Worm (Caenorhabditis elegans) whole organism, L4 larva: ENCODE measurements around the gene ZK673.5.
A peak's percentile ranks its signal among the peaks of the same experiment; 100 is the strongest.

Experiments used
- F37D6.2 ChIP-seq: sonication (generic microtip); optimal IDR thresholded peaks from 2 replicates; lab custom pipeline; 2016; ENCODE audit warnings: mild to moderate bottlenecking, missing genetic modification characterization, missing compliant biosample characterization
- F49E8.2 ChIP-seq: sonication (generic microtip); optimal IDR thresholded peaks from 2 replicates; lab custom pipeline; 2016; ENCODE audit warnings: missing compliant biosample characterization, mild to moderate bottlenecking, missing genetic modification characterization, borderline replicate concordance
- T26A8.4 ChIP-seq: fragments of 200-800 bp; sonication (Bioruptor generic); IDR thresholded peaks from 2 replicates; pipeline ENCODE4 v1.3.6; 2022; ENCODE audit warnings: missing genetic modification characterization, missing compliant biosample characterization
- Y75B8A.6 ChIP-seq: fragments of 200-800 bp; sonication (Bioruptor generic); IDR thresholded peaks from 2 replicates; pipeline ENCODE4 v1.3.6; 2022; ENCODE audit warnings: missing genetic modification reagents, missing genetic modification characterization, missing compliant biosample characterization
- arid-1 ChIP-seq: fragments of 200-800 bp; sonication (Bioruptor generic); conservative IDR thresholded peaks from 2 replicates; pipeline ENCODE4 v1.3.6; 2022; ENCODE audit warnings: missing genetic modification reagents, missing genetic modification characterization, missing compliant biosample characterization
- ceh-28 ChIP-seq: fragments of 150-350 bp; optimal IDR thresholded peaks from 2 replicates; lab custom pipeline; 2014; ENCODE audit warnings: missing biosample characterization, missing genetic modification reagents, missing genetic modification characterization
- ceh-32 ChIP-seq: sonication (generic microtip); optimal IDR thresholded peaks from 2 replicates; lab custom pipeline; 2016; ENCODE audit warnings: mild to moderate bottlenecking, missing genetic modification characterization, missing compliant biosample characterization; ENCODE audit not compliant: poor library complexity
- ceh-82 ChIP-seq: sonication (generic microtip); optimal IDR thresholded peaks from 2 replicates; lab custom pipeline; 2017; ENCODE audit warnings: missing biosample characterization, missing genetic modification characterization
- ctbp-1 ChIP-seq: fragments of 200-800 bp; sonication (Bioruptor generic); IDR thresholded peaks from 2 replicates; pipeline ENCODE4 v1.3.6; 2022; ENCODE audit warnings: missing genetic modification reagents, missing genetic modification characterization, missing compliant biosample characterization
- daf-16 ChIP-seq, 3 experiments: sonication (generic microtip); optimal IDR thresholded peaks; 2 replicates each; lab custom pipeline; 2016 to 2017; ENCODE audit warnings: missing genetic modification characterization in 3 of 3, missing genetic modification reagents in 3 of 3, mild to moderate bottlenecking in 2 of 3, missing compliant biosample characterization in 2 of 3, missing biosample characterization in 1 of 3, moderate library complexity in 1 of 3
- daf-19 ChIP-seq: fragments of 200-800 bp; sonication (Bioruptor generic); conservative IDR thresholded peaks from 2 replicates; pipeline ENCODE4 v1.3.6; 2022; ENCODE audit warnings: missing genetic modification characterization, missing compliant biosample characterization
- dmd-6 ChIP-seq: fragments of 200-800 bp; sonication (Bioruptor generic); IDR thresholded peaks from 2 replicates; pipeline ENCODE4 v1.3.6; 2022; ENCODE audit warnings: missing genetic modification reagents, missing genetic modification characterization, missing compliant biosample characterization
- dmd-8 ChIP-seq: fragments of 200-800 bp; sonication (Bioruptor generic); IDR thresholded peaks from 2 replicates; pipeline ENCODE4 v1.3.6; 2022; ENCODE audit warnings: missing genetic modification characterization, missing compliant biosample characterization
- dmd-9 ChIP-seq: fragments of 200-800 bp; sonication (Bioruptor generic); IDR thresholded peaks from 2 replicates; pipeline ENCODE4 v1.3.6; 2022; ENCODE audit warnings: missing genetic modification reagents, missing genetic modification characterization, missing compliant biosample characterization
- duxl-1 ChIP-seq: sonication (generic microtip); optimal IDR thresholded peaks from 2 replicates; lab custom pipeline; 2016; ENCODE audit warnings: mild to moderate bottlenecking, missing genetic modification characterization, moderate library complexity, missing compliant biosample characterization; ENCODE audit not compliant: poor library complexity
- dve-1 ChIP-seq: sonication (generic microtip); optimal IDR thresholded peaks from 2 replicates; lab custom pipeline; 2017; ENCODE audit warnings: antibody characterized with exemption, mild to moderate bottlenecking, missing genetic modification characterization, missing compliant biosample characterization; ENCODE audit not compliant: insufficient read depth
- egl-27 ChIP-seq: sonication (generic microtip); optimal IDR thresholded peaks from 3 replicates; lab custom pipeline; 2017; ENCODE audit warnings: missing biosample characterization, missing genetic modification reagents, missing genetic modification characterization
- egl-43 ChIP-seq: fragments of 200-800 bp; sonication (Bioruptor generic); IDR thresholded peaks from 2 replicates; pipeline ENCODE4 v1.3.6; 2022; ENCODE audit warnings: missing genetic modification reagents, missing genetic modification characterization, missing compliant biosample characterization
- gei-8 ChIP-seq: fragments of 200-800 bp; sonication (Bioruptor generic); optimal IDR thresholded peaks from 2 replicates; lab custom pipeline; 2018; ENCODE audit warnings: mild to moderate bottlenecking, missing genetic modification characterization, missing compliant biosample characterization
- hlh-11 ChIP-seq: fragments of 200-800 bp; sonication (Bioruptor generic); optimal IDR thresholded peaks from 2 replicates; lab custom pipeline; 2018; ENCODE audit warnings: mild to moderate bottlenecking, missing genetic modification characterization, missing compliant biosample characterization
- hmg-1.1 ChIP-seq: fragments of 200-800 bp; sonication (Bioruptor generic); IDR thresholded peaks from 2 replicates; pipeline ENCODE4 v1.3.6; 2022; ENCODE audit warnings: missing genetic modification reagents, missing genetic modification characterization, missing compliant biosample characterization
- lin-13 ChIP-seq: fragments of 150-350 bp; optimal IDR thresholded peaks from 2 replicates; lab custom pipeline; 2014; ENCODE audit warnings: missing biosample characterization, missing genetic modification reagents, missing genetic modification characterization
- lin-15B ChIP-seq: fragments of 150-350 bp; sonication (generic microtip); optimal IDR thresholded peaks from 3 replicates; lab custom pipeline; 2014; ENCODE audit warnings: missing biosample characterization, missing genetic modification characterization
- lin-29 ChIP-seq: fragments of 200-800 bp; sonication (Bioruptor generic); IDR thresholded peaks from 2 replicates; pipeline ENCODE4 v1.3.6; 2022; ENCODE audit warnings: missing genetic modification reagents, missing genetic modification characterization, missing compliant biosample characterization
- lir-3 ChIP-seq: sonication (generic microtip); optimal IDR thresholded peaks from 2 replicates; lab custom pipeline; 2016; ENCODE audit warnings: mild to moderate bottlenecking, missing genetic modification characterization, missing compliant biosample characterization
- madf-5 ChIP-seq, 2 experiments: fragments of 200-800 bp; sonication (Bioruptor generic); IDR thresholded peaks; 2 replicates each; pipeline ENCODE4 v1.3.6; 2022; ENCODE audit warnings: missing compliant biosample characterization in 2 of 2, missing genetic modification characterization in 2 of 2
- mdt-29 ChIP-seq: fragments of 200-800 bp; sonication (Bioruptor generic); IDR thresholded peaks from 2 replicates; pipeline ENCODE4 v1.3.6; 2022; ENCODE audit warnings: missing genetic modification reagents, missing genetic modification characterization, missing compliant biosample characterization
- mep-1 ChIP-seq: fragments of 150-350 bp; sonication (generic microtip); optimal IDR thresholded peaks from 3 replicates; lab custom pipeline; 2014; ENCODE audit warnings: missing biosample characterization, missing genetic modification characterization
- nhr-10 ChIP-seq: fragments of 150-350 bp; optimal IDR thresholded peaks from 2 replicates; lab custom pipeline; 2014; ENCODE audit warnings: missing biosample characterization, missing genetic modification characterization
- nhr-237 ChIP-seq: sonication (generic microtip); optimal IDR thresholded peaks from 2 replicates; lab custom pipeline; 2017; ENCODE audit warnings: missing biosample characterization, missing genetic modification characterization
- nhr-28 ChIP-seq: fragments of 150-350 bp; optimal IDR thresholded peaks from 2 replicates; lab custom pipeline; 2014; ENCODE audit warnings: missing biosample characterization, missing genetic modification characterization
- nhr-48 ChIP-seq: sonication (generic microtip); optimal IDR thresholded peaks from 2 replicates; lab custom pipeline; 2016; ENCODE audit warnings: mild to moderate bottlenecking, missing genetic modification characterization, missing compliant biosample characterization
- pha-4 ChIP-seq, 2 experiments: fragments of 150-350 bp in 1 of 2; fragments of 200-800 bp in 1 of 2; sonication (Bioruptor generic) in 1 of 2; IDR thresholded peaks in 1 of 2; optimal IDR thresholded peaks in 1 of 2; 2 replicates each; pipeline versions ENCODE4 v1.3.6 to Lab custom; 2014 to 2022; ENCODE audit warnings: missing genetic modification characterization in 2 of 2, missing genetic modification reagents in 2 of 2, missing biosample characterization in 1 of 2, missing compliant biosample characterization in 1 of 2
- rbr-2 ChIP-seq: sonication (generic microtip); optimal IDR thresholded peaks from 2 replicates; lab custom pipeline; 2016; ENCODE audit warnings: missing genotype, missing genetic modification characterization, missing compliant biosample characterization
- sdz-12 ChIP-seq: fragments of 200-800 bp; sonication (Bioruptor generic); optimal IDR thresholded peaks from 2 replicates; lab custom pipeline; 2018; ENCODE audit warnings: mild to moderate bottlenecking, missing genetic modification characterization, missing compliant biosample characterization
- set-16 ChIP-seq: fragments of 200-800 bp; sonication (Bioruptor generic); IDR thresholded peaks from 2 replicates; pipeline ENCODE4 v1.3.6; 2022; ENCODE audit warnings: missing genetic modification reagents, missing genetic modification characterization, missing compliant biosample characterization
- unc-62 ChIP-seq, 3 experiments: fragments of 150-350 bp in 1 of 3; sonication (generic microtip); optimal IDR thresholded peaks in 2 of 3; peaks in 1 of 3; 1 replicate in 1 of 3; 2 replicates in 2 of 3; lab custom pipeline; 2014 to 2017; ENCODE audit warnings: missing biosample characterization in 3 of 3, missing genetic modification characterization in 3 of 3, missing genetic modification reagents in 3 of 3, missing genotype in 1 of 3
- vab-7 ChIP-seq: fragments of 200-800 bp; sonication (Bioruptor generic); IDR thresholded peaks from 2 replicates; pipeline ENCODE4 v1.3.6; 2022; ENCODE audit warnings: missing genetic modification reagents, missing genetic modification characterization, missing compliant biosample characterization
- zfp-2 ChIP-seq: sonication (generic microtip); optimal IDR thresholded peaks from 2 replicates; lab custom pipeline; 2016; ENCODE audit warnings: mild to moderate bottlenecking, missing genetic modification characterization, missing compliant biosample characterization
- zip-11 ChIP-seq: fragments of 200-800 bp; sonication (Bioruptor generic); IDR thresholded peaks from 2 replicates; pipeline ENCODE4 v1.3.6; 2022; ENCODE audit warnings: missing genetic modification characterization, missing compliant biosample characterization
- ztf-11 ChIP-seq: fragments of 150-350 bp; optimal IDR thresholded peaks from 2 replicates; lab custom pipeline; 2014; ENCODE audit warnings: missing biosample characterization, missing genetic modification characterization
- ztf-7 ChIP-seq: fragments of 150-350 bp; optimal IDR thresholded peaks from 2 replicates; lab custom pipeline; 2014; ENCODE audit warnings: missing biosample characterization, missing genetic modification characterization

Gene ZK673.5

DNA sequence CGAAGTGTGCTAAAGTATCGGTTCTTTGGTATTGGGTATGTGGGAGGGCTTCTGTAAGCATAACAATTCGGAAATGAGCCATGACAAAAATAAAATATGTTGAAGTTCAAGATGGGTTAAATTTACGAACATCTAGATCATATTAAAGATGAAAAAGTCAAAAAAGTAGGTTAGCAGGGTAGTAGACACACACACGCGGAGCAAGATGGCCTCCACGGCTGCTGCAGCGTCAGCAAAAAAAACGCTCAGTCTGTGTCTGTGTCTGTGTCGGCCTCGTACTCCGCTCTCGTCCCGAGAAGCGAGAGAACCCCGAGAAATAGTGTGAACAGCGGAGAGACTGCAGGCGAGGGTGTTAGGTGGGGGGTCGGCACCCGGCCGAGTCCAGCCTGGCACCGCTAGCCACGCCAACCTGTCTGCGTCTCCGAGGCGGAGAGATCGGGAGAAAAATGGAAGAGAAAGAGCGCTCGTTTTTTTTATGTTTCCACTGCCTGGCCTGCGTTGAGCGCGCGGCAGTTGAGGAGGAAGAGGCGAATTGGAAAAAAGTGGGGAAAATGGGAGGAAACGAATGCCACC is 41.3 kb downstream of the ZK673.5 start, which contains the start of gene myrf-1 (continued):
- TF ChIP-seq zip-11 (GFP tag; lab: Robert Waterston, UW) (no peak), F49E8.2 (tag; lab: Kevin White, UChicago) (no peak), arid-1 (GFP tag; lab: Robert Waterston, UW) (peak; percentile 79), gei-8 (GFP tag; lab: Kevin White, UChicago) (peak; percentile 48), nhr-10 (tag; lab: Kevin White, UChicago) (no peak), set-16 (peak; percentile 100), lin-29 (GFP tag; lab: Robert Waterston, UW) (peak; percentile 76; the same call in 1 of the 2 replicates), ceh-82 (tag; lab: Kevin White, UChicago) (no peak), zfp-2 (tag; lab: Kevin White, UChicago) (peak; percentile 10), dve-1 (peak; percentile 86), ztf-7 (tag; lab: Kevin White, UChicago) (peak; percentile 36), duxl-1 (tag; lab: Kevin White, UChicago) (no peak), hmg-1.1 (GFP tag; lab: Robert Waterston, UW) (peak; percentile 94), mdt-29 (GFP tag; lab: Robert Waterston, UW) (no peak), dmd-8 (GFP tag; lab: Robert Waterston, UW) (0 out of 2 replicates have a peak, but pooled peaks have one; percentile 44), rbr-2 (tag; lab: Kevin White, UChicago) (peak; percentile 92), ceh-32 (peak; percentile 27), dmd-6 (GFP tag; lab: Robert Waterston, UW) (peak; percentile 84), sdz-12 (no peak), T26A8.4 (GFP tag; lab: Robert Waterston, UW) (peak; percentile 90), madf-5 (GFP tag; IDR thresholded peaks at IDR 0.05; lab: Robert Waterston, UW) (0 out of 4 replicates have a peak, but pooled peaks of 1 of the 2 experiments have one; percentile 73), F37D6.2 (tag; lab: Kevin White, UChicago) (peak; percentile 70), daf-16 (GFP tag; optimal IDR thresholded peaks at IDR 0.05; lab: Kevin White, UChicago) (peak; percentile 39), daf-16 (tag; optimal IDR thresholded peaks at IDR 0.05; lab: Kevin White, UChicago) (peak; percentile 50), ztf-11 (tag; lab: Kevin White, UChicago) (no peak), hlh-11 (peak; percentile 98), nhr-48 (tag; lab: Kevin White, UChicago) (peak; percentile 78), vab-7 (GFP tag; lab: Robert Waterston, UW) (peak; percentile 64; the same call in 1 of the 2 replicates), egl-43 (GFP tag; lab: Robert Waterston, UW) (peak; percentile 91), nhr-28 (tag; lab: Kevin White, UChicago) (peak; percentile 83), daf-19 (GFP tag; lab: Robert Waterston, UW) (no peak), lin-15B (tag; lab: Kevin White, UChicago) (no peak), lin-13 (peak; percentile 47), nhr-237 (tag; lab: Kevin White, UChicago) (no peak), Y75B8A.6 (no peak), ceh-28 (no peak), mep-1 (tag; lab: Kevin White, UChicago) (peak; percentile 91)
- TF ChIP-seq, all 104 proteins: peak for 59

DNA sequence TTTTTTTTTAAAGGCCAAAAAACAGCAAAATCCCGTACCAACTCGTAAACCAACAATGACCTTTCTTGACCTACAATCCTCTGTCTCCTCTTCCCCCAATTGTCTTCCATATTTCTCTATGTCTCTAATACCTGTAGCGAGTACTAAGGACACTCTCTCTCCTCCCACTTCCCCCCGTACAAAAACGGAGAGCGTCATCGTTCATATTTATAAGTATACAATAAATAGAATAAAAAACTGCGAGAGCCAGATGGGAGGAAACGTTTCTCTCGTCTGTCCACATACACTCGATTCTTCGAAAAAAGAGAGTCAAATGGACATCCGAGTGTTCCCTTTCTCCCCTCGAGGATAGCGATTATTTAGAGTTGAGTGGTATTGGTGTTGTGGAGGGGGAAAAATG is 43.4 kb downstream of the ZK673.5 start:
- no peak for TF ChIP-seq pha-4 (GFP tag; IDR thresholded peaks at IDR 0.05; lab: Robert Waterston, UW)
- peak; percentile 88 for TF ChIP-seq pha-4 (tag; optimal IDR thresholded peaks at IDR 0.05; lab: Kevin White, UChicago)
- no peak for TF ChIP-seq lir-3 (tag; lab: Kevin White, UChicago)
- TF ChIP-seq mdt-29 (GFP tag; lab: Robert Waterston, UW), result no peak
- TF ChIP-seq daf-16 (GFP tag; optimal IDR thresholded peaks at IDR 0.05; lab: Kevin White, UChicago), result no peak
- peak; percentile 6 for TF ChIP-seq daf-16 (tag; optimal IDR thresholded peaks at IDR 0.05; lab: Kevin White, UChicago)
- peak; percentile 25 for TF ChIP-seq hlh-11
- peak; percentile 50 for TF ChIP-seq dve-1
- no peak for TF ChIP-seq egl-27 (tag; lab: Kevin White, UChicago)
- peak; percentile 13 for TF ChIP-seq nhr-28 (tag; lab: Kevin White, UChicago)
- TF ChIP-seq unc-62 (GFP tag; optimal IDR thresholded peaks at IDR 0.05 in 1 of 2; lab: Kevin White, UChicago), result peak in 1 of 2 experiments; percentile 12
- no peak for TF ChIP-seq unc-62 (tag; optimal IDR thresholded peaks at IDR 0.05; lab: Kevin White, UChicago)
- TF ChIP-seq mep-1 (tag; lab: Kevin White, UChicago), result peak; percentile 43
- no peak for TF ChIP-seq dmd-9 (GFP tag; lab: Robert Waterston, UW)
- no peak for TF ChIP-seq ctbp-1 (GFP tag; lab: Robert Waterston, UW)
- TF ChIP-seq, all 104 proteins: peak for 7
